Worm (Caenorhabditis elegans): ENCODE measurements around the gene T28A8.2.

Gene T28A8.2

DNA sequence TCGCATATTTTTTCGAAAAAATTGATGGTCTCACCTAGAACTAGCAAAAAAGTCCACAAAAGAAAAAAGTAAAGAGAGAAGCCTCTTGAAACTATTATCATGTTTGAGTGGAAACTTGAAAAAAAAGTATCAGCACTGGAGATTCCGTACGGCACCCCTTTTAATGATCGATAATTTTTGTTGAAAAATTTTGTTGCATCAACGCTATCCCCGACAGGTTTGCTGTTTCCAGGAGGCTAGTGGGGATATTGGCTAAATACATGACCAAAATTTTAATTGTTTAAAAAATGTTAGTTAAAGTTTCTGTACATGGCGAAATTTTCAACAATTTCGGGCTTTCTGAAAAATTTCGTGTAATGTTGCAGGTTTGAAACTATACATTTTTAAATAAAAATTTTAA, at the start of gene T28A8.2:
Gene T28A8.2 (minus strand): TSS at position 101 of the 400 bp plus-strand sequence.
- TF ChIP-seq egl-27 (tag; optimal IDR thresholded peaks at IDR 0.05) (no peak), gmeb-1 (tag; optimal IDR thresholded peaks at IDR 0.05) (no peak), ztf-1 (GFP tag; conservative IDR thresholded peaks at IDR 0.05) (no peak), ztf-4 (tag; optimal IDR thresholded peaks at IDR 0.05) (no peak), dmd-4 (tag; optimal IDR thresholded peaks at IDR 0.05) (no peak), peb-1 (tag; optimal IDR thresholded peaks at IDR 0.05) (no peak), zag-1 (tag; optimal IDR thresholded peaks at IDR 0.05) (no peak), fos-1 (tag; optimal IDR thresholded peaks at IDR 0.05) (no peak), aly-2 (tag; optimal IDR thresholded peaks at IDR 0.05) (no peak), elt-1 (tag; optimal IDR thresholded peaks at IDR 0.05) (no peak), unc-39 (tag; optimal IDR thresholded peaks at IDR 0.05) (no peak), ceh-82 (tag; optimal IDR thresholded peaks at IDR 0.05) (no peak), nhr-10 (tag; optimal IDR thresholded peaks at IDR 0.05) (no peak), sma-3 (GFP tag; optimal IDR thresholded peaks at IDR 0.05) (no peak), alr-1 (tag; optimal IDR thresholded peaks at IDR 0.05) (no peak), ama-1 (optimal IDR thresholded peaks at IDR 0.05) (no peak), blmp-1 (tag; optimal IDR thresholded peaks at IDR 0.05; ENCODE audit: insufficient read depth) (no peak), ztf-11 (tag; optimal IDR thresholded peaks at IDR 0.05) (no peak)

DNA sequence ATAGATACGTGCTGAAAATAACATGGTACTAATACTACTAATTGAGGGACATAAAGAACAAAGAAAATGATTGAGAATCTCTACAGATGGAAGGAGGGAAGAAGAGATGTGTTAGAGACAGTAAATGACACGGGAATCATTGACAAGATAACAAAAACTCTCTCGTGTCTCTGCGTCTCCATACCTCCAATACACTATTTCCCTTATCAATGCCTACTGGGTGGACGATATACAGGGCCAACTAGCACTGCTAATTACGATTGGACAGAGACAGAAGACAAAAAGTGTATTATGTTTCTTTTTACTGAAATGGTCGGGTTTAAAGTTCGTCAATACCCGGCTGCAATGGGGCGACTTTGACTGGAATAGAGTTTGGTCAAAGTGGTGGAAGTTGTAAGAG, 49.1 kb upstream of the T28A8.2 start:
- TF ChIP-seq nhr-10 (tag; optimal IDR thresholded peaks at IDR 0.05) (no peak), nhr-11 (tag; optimal IDR thresholded peaks at IDR 0.05) (no peak), mbf-1 (tag; optimal IDR thresholded peaks at IDR 0.05) (no peak), egl-27 (tag; optimal IDR thresholded peaks at IDR 0.05) (no peak), Y55F3AM.14 (GFP tag; optimal IDR thresholded peaks at IDR 0.05) (no peak), crh-2 (tag; optimal IDR thresholded peaks at IDR 0.05) (peak; percentile 75), mdl-1 (tag; optimal IDR thresholded peaks at IDR 0.05) (no peak), snpc-4 (tag; optimal IDR thresholded peaks at IDR 0.05) (no peak), mab-5 (tag; optimal IDR thresholded peaks at IDR 0.05) (no peak), sem-4 (tag; optimal IDR thresholded peaks at IDR 0.05) (no peak), nhr-21 (tag; optimal IDR thresholded peaks at IDR 0.05) (no peak), ztf-1 (GFP tag; conservative IDR thresholded peaks at IDR 0.05) (no peak), dmd-4 (tag; optimal IDR thresholded peaks at IDR 0.05) (no peak), elt-3 (tag; optimal IDR thresholded peaks at IDR 0.05) (no peak), peb-1 (tag; optimal IDR thresholded peaks at IDR 0.05) (no peak), ztf-4 (tag; optimal IDR thresholded peaks at IDR 0.05) (no peak), lin-13 (GFP tag; optimal IDR thresholded peaks at IDR 0.05) (no peak), unc-39 (tag; optimal IDR thresholded peaks at IDR 0.05) (no peak), nhr-23 (tag; optimal IDR thresholded peaks at IDR 0.05) (no peak), aly-2 (tag; optimal IDR thresholded peaks at IDR 0.05) (no peak), lin-39 (tag; optimal IDR thresholded peaks at IDR 0.05) (no peak), sma-3 (GFP tag; optimal IDR thresholded peaks at IDR 0.05) (no peak), zag-1 (tag; optimal IDR thresholded peaks at IDR 0.05) (no peak), unc-62 (GFP tag; optimal IDR thresholded peaks at IDR 0.05) (no peak), nhr-12 (tag; optimal IDR thresholded peaks at IDR 0.05) (no peak), ama-1 (optimal IDR thresholded peaks at IDR 0.05) (no peak), gmeb-1 (tag; optimal IDR thresholded peaks at IDR 0.05) (peak; percentile 47), ztf-11 (tag; optimal IDR thresholded peaks at IDR 0.05) (no peak), F13H6.1 (tag; optimal IDR thresholded peaks at IDR 0.05) (peak; percentile 4), blmp-1 (tag; optimal IDR thresholded peaks at IDR 0.05; ENCODE audit: insufficient read depth) (peak; percentile 21), lin-11 (tag; optimal IDR thresholded peaks at IDR 0.05) (no peak), sma-9 (GFP tag; optimal IDR thresholded peaks at IDR 0.05) (peak; percentile 48), sma-9 (tag; optimal IDR thresholded peaks at IDR 0.05) (no peak), nhr-77 (tag; optimal IDR thresholded peaks at IDR 0.05) (no peak), nhr-129 (tag; optimal IDR thresholded peaks at IDR 0.05) (peak; percentile 36), ZK546.5 (tag; optimal IDR thresholded peaks at IDR 0.05) (no peak), fos-1 (tag; optimal IDR thresholded peaks at IDR 0.05) (peak; percentile 79), nhr-25 (tag; optimal IDR thresholded peaks at IDR 0.05) (peak; percentile 53), skn-1 (tag; optimal IDR thresholded peaks at IDR 0.05) (no peak)

DNA sequence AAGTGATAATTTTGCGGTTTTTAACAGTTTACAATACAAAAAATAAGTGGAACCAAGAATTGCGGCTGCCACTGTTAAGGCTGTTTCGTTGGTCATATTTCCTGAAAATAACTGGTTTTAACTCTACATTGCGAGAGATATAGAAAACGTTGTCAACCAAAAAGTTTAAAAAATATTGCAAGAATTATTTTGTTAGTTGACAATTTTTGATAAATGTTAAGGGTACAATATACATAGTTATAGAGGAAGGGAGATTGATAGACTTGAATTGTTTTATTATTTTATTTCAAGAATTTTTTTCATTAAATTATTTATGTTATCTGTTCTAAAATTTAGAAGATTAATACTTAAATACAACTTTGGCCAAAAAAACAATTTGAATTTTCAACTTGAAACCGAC, 48.0 kb upstream of the T28A8.2 start, which contains the start of gene acs-5:
Gene acs-5 (minus strand): TSS at position 101 of the 400 bp plus-strand sequence.
- TF ChIP-seq crh-2 (tag; optimal IDR thresholded peaks at IDR 0.05): no peak
- no peak for TF ChIP-seq nhr-77 (tag; optimal IDR thresholded peaks at IDR 0.05)
- no peak for TF ChIP-seq nhr-12 (tag; optimal IDR thresholded peaks at IDR 0.05)
- no peak for TF ChIP-seq nhr-21 (tag; optimal IDR thresholded peaks at IDR 0.05)
- no peak for TF ChIP-seq snpc-4 (tag; optimal IDR thresholded peaks at IDR 0.05)
- no peak for TF ChIP-seq ZK546.5 (tag; optimal IDR thresholded peaks at IDR 0.05)
- no peak for TF ChIP-seq elt-1 (tag; optimal IDR thresholded peaks at IDR 0.05)
- no peak for TF ChIP-seq unc-55 (GFP tag; optimal IDR thresholded peaks at IDR 0.05)
- no peak for TF ChIP-seq skn-1 (tag; optimal IDR thresholded peaks at IDR 0.05)
- TF ChIP-seq nhr-237 (tag; optimal IDR thresholded peaks at IDR 0.05): no peak
- TF ChIP-seq unc-62 (GFP tag; optimal IDR thresholded peaks at IDR 0.05): no peak
- no peak for TF ChIP-seq mdl-1 (tag; optimal IDR thresholded peaks at IDR 0.05)
- no peak for TF ChIP-seq F13H6.1 (tag; optimal IDR thresholded peaks at IDR 0.05)
- TF ChIP-seq ceh-16 (tag; optimal IDR thresholded peaks at IDR 0.05): no peak
- no peak for TF ChIP-seq mab-5 (tag; optimal IDR thresholded peaks at IDR 0.05)
- no peak for TF ChIP-seq unc-39 (tag; optimal IDR thresholded peaks at IDR 0.05)
- TF ChIP-seq R02D3.7 (tag; optimal IDR thresholded peaks at IDR 0.05): no peak
- TF ChIP-seq nhr-25 (tag; optimal IDR thresholded peaks at IDR 0.05): no peak
- TF ChIP-seq lin-39 (tag; optimal IDR thresholded peaks at IDR 0.05): no peak

Measured in whole organism, L2 larva.